Worm (Caenorhabditis elegans): ENCODE measurements around the gene R07C12.1.

DNA sequence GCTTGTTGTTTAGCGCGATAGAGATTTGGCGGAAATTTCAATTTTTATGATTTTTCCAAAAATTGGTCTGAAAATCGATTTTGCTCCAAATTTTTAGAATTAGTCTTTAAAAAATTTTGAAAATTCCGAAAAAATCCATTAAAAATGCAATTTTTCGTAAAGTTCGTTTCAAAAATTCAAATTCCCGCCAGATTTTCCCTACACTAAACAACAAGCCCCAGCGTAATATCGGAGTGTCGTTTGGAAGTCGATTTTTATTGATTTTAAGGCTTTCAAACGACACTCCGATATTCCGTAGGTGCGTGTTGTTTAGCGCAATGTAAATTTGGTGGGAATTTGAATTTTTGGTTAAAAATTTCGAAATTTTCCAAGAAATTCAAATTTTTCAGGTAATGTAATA lies 24.4 kb downstream of the R07C12.1 start:
- TF ChIP-seq fkh-10 (GFP tag; optimal IDR thresholded peaks at IDR 0.05) (no peak), nhr-11 (tag; optimal IDR thresholded peaks at IDR 0.05) (no peak), nhr-76 (tag; optimal IDR thresholded peaks at IDR 0.05) (no peak), aly-2 (tag; optimal IDR thresholded peaks at IDR 0.05) (no peak), lin-13 (GFP tag; optimal IDR thresholded peaks at IDR 0.05) (no peak), snpc-4 (tag; optimal IDR thresholded peaks at IDR 0.05) (no peak)

All from whole organism, L4 larva.